Worm (Caenorhabditis elegans): ENCODE measurements around the gene alkb-1.

alkb-1 gene

ce11 chrII:1419994-1420393, 7.8 kb downstream of the alkb-1 start:
- TF ChIP-seq ets-7 (tag; optimal IDR thresholded peaks at IDR 0.05) (no peak), flt-1 (GFP tag; IDR thresholded peaks at IDR 0.05) (no peak), tra-4 (tag; optimal IDR thresholded peaks at IDR 0.05) (no peak)

- TF ChIP-seq aly-1 (tag; optimal IDR thresholded peaks at IDR 0.05) (no peak), hmg-4 (GFP tag; optimal IDR thresholded peaks at IDR 0.05) (no peak), pes-1 (GFP tag; IDR thresholded peaks at IDR 0.05) (no peak), tbx-11 (GFP tag; IDR thresholded peaks at IDR 0.05) (no peak), tra-4 (tag; optimal IDR thresholded peaks at IDR 0.05) (no peak), scrt-1 (GFP tag; IDR thresholded peaks at IDR 0.05) (no peak), ama-1 (optimal IDR thresholded peaks at IDR 0.05) (no peak), ceh-13 (GFP tag; optimal IDR thresholded peaks at IDR 0.05) (no peak), B0310.2 (tag; optimal IDR thresholded peaks at IDR 0.05) (no peak), sea-1 (GFP tag; conservative IDR thresholded peaks at IDR 0.05) (no peak), flt-1 (GFP tag; IDR thresholded peaks at IDR 0.05) (no peak), F13C5.2 (tag; optimal IDR thresholded peaks at IDR 0.05) (no peak), hnd-1 (tag; optimal IDR thresholded peaks at IDR 0.05) (no peak)
Observed at ce11 chrII:1420806-1421463, 8.7 kb downstream of the alkb-1 start.

- TF ChIP-seq ets-7 (tag; optimal IDR thresholded peaks at IDR 0.05) (no peak), ceh-36 (tag; optimal IDR thresholded peaks at IDR 0.05) (no peak), tbx-11 (GFP tag; IDR thresholded peaks at IDR 0.05) (no peak), hnd-1 (tag; optimal IDR thresholded peaks at IDR 0.05) (no peak)
Observed at ce11 chrII:1423660-1424059, 11.5 kb downstream of the alkb-1 start, which contains the start of gene Y51H7C.10. TSS of gene Y51H7C.10 (minus strand) at chrII:1423760.

ce11 chrII:1436715-1437114, 24.5 kb downstream of the alkb-1 start:
- TF ChIP-seq hmg-4 (GFP tag; optimal IDR thresholded peaks at IDR 0.05) (no peak), hnd-1 (tag; optimal IDR thresholded peaks at IDR 0.05) (no peak), ceh-13 (GFP tag; optimal IDR thresholded peaks at IDR 0.05) (no peak), flt-1 (GFP tag; IDR thresholded peaks at IDR 0.05) (no peak), tbx-11 (GFP tag; IDR thresholded peaks at IDR 0.05) (no peak), aly-1 (tag; optimal IDR thresholded peaks at IDR 0.05) (no peak), ama-1 (optimal IDR thresholded peaks at IDR 0.05) (no peak), sea-1 (GFP tag; conservative IDR thresholded peaks at IDR 0.05) (no peak), tbx-37 (GFP tag; conservative IDR thresholded peaks at IDR 0.05) (no peak), hmbx-1 (tag; optimal IDR thresholded peaks at IDR 0.05) (no peak)

- TF ChIP-seq ceh-36 (tag; optimal IDR thresholded peaks at IDR 0.05) (no peak), ceh-13 (GFP tag; optimal IDR thresholded peaks at IDR 0.05) (no peak), B0310.2 (tag; optimal IDR thresholded peaks at IDR 0.05) (no peak), hmg-4 (GFP tag; optimal IDR thresholded peaks at IDR 0.05) (no peak), tbx-37 (GFP tag; conservative IDR thresholded peaks at IDR 0.05) (no peak), ama-1 (optimal IDR thresholded peaks at IDR 0.05) (no peak), hmbx-1 (tag; optimal IDR thresholded peaks at IDR 0.05) (no peak)
Observed at ce11 chrII:1437449-1438335, 25.5 kb downstream of the alkb-1 start, which contains the start of gene nol-6. TSS of gene nol-6 (minus strand) at chrII:1437499.

- TF ChIP-seq pes-1 (GFP tag; IDR thresholded peaks at IDR 0.05) = no peak
- no peak for TF ChIP-seq tra-4 (tag; optimal IDR thresholded peaks at IDR 0.05)
- TF ChIP-seq ceh-36 (tag; optimal IDR thresholded peaks at IDR 0.05) = no peak
- no peak for TF ChIP-seq ets-7 (tag; optimal IDR thresholded peaks at IDR 0.05)
- TF ChIP-seq sea-1 (GFP tag; conservative IDR thresholded peaks at IDR 0.05) = no peak
- TF ChIP-seq hmg-4 (GFP tag; optimal IDR thresholded peaks at IDR 0.05) = no peak
Observed at ce11 chrII:1438336-1438589, 26.1 kb downstream of the alkb-1 start, which contains the start of gene Y51H7C.3. TSS of gene Y51H7C.3 (plus strand) at chrII:1438490.

- TF ChIP-seq F13C5.2 (tag; optimal IDR thresholded peaks at IDR 0.05) (no peak), ets-7 (tag; optimal IDR thresholded peaks at IDR 0.05) (no peak), ceh-36 (tag; optimal IDR thresholded peaks at IDR 0.05) (no peak), sea-1 (GFP tag; conservative IDR thresholded peaks at IDR 0.05) (no peak), hmg-4 (GFP tag; optimal IDR thresholded peaks at IDR 0.05) (no peak), B0310.2 (tag; optimal IDR thresholded peaks at IDR 0.05) (no peak), pes-1 (GFP tag; IDR thresholded peaks at IDR 0.05) (no peak), ceh-13 (GFP tag; optimal IDR thresholded peaks at IDR 0.05) (no peak)
Observed at ce11 chrII:1441479-1441878, 29.3 kb downstream of the alkb-1 start.

ce11 chrII:1444911-1445310, 32.7 kb downstream of the alkb-1 start, which contains the start of gene scl-17:
TSS of gene scl-17 (plus strand) at chrII:1445211.
- TF ChIP-seq F13C5.2 (tag; optimal IDR thresholded peaks at IDR 0.05) (no peak), ceh-36 (tag; optimal IDR thresholded peaks at IDR 0.05) (no peak)

Data from whole organism, early embryonic.